Worm (Caenorhabditis elegans): ENCODE data around the gene C10C5.5.

DNA sequence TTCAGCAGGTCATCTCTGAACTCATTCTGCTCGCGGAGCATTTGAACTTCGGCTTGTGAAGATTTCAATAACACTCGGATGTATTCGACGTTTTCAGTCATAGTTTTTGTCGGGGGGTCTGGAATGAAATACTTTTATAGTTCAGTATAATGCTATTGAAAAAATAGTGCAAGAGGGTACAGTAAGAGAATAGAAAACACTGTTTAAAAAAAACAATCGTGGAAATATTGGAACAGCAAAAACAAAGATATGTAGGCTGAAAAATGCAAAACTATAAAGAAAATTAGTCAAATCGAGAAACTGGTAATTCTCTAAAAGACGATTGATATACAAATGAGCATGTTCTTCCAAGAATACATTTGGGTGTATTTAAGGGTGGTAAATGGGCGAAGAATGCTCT lies 26.8 kb downstream of the C10C5.5 start, which contains the start of gene F56D5.5:
- no peak for TF ChIP-seq lsy-2 (tag; optimal IDR thresholded peaks at IDR 0.05)
- no peak for TF ChIP-seq R02D3.7 (tag; optimal IDR thresholded peaks at IDR 0.05)
- TF ChIP-seq dmd-4 (tag; optimal IDR thresholded peaks at IDR 0.05) = no peak
- TF ChIP-seq ztf-1 (GFP tag; conservative IDR thresholded peaks at IDR 0.05) = no peak
- no peak for TF ChIP-seq zag-1 (tag; optimal IDR thresholded peaks at IDR 0.05)
- no peak for TF ChIP-seq ceh-82 (tag; optimal IDR thresholded peaks at IDR 0.05)
- no peak for TF ChIP-seq nhr-12 (tag; optimal IDR thresholded peaks at IDR 0.05)
- no peak for TF ChIP-seq skn-1 (tag; optimal IDR thresholded peaks at IDR 0.05)
- TF ChIP-seq snpc-4 (tag; optimal IDR thresholded peaks at IDR 0.05) = no peak

Data from whole organism, L2 larva.